Worm (Caenorhabditis elegans): ENCODE measurements around the gene cyp-13A2.

The cyp-13A2 gene

ce11 chrII:9773892-9774581 lies 13.4 kb downstream of the cyp-13A2 start, which contains the start of gene ZK1321.4:
Gene ZK1321.4, minus strand, starts transcription at chrII:9773942.
- peak; percentile 58 for TF ChIP-seq rnt-1 (tag; optimal IDR thresholded peaks at IDR 0.05)
- TF ChIP-seq lin-14 (GFP tag; optimal IDR thresholded peaks at IDR 0.05) = peak; percentile 35
- TF ChIP-seq fkh-8 (tag; optimal IDR thresholded peaks at IDR 0.05) = no peak
- TF ChIP-seq nhr-84 (tag; optimal IDR thresholded peaks at IDR 0.05) = no peak
- peak; percentile 77 for TF ChIP-seq dsc-1 (tag; optimal IDR thresholded peaks at IDR 0.05)
- peak; percentile 97 for TF ChIP-seq pag-3 (tag; optimal IDR thresholded peaks at IDR 0.05; ENCODE audit: borderline replicate concordance, insufficient read depth)
- no peak for TF ChIP-seq C34B4.2 (tag; optimal IDR thresholded peaks at IDR 0.05)
- TF ChIP-seq nhr-47 (tag; optimal IDR thresholded peaks at IDR 0.05) = no peak
- peak; percentile 41 for TF ChIP-seq unc-130 (tag; optimal IDR thresholded peaks at IDR 0.05)
- peak; percentile 4 for TF ChIP-seq fkh-4 (tag; optimal IDR thresholded peaks at IDR 0.05; ENCODE audit: borderline replicate concordance)
- TF ChIP-seq ztf-4 (tag; optimal IDR thresholded peaks at IDR 0.05) = no peak

ce11 chrII:9769797-9770520 lies 17.5 kb downstream of the cyp-13A2 start, which contains the start of gene aqp-10:
Gene aqp-10, minus strand, starts transcription at chrII:9769847.
- TF ChIP-seq pqm-1 (tag; optimal IDR thresholded peaks at IDR 0.05) (no peak), dpl-1 (GFP tag; optimal IDR thresholded peaks at IDR 0.05) (peak in 2 of 3 experiments; percentile 55 to 61), nhr-47 (tag; optimal IDR thresholded peaks at IDR 0.05) (peak; percentile 49), blmp-1 (tag; optimal IDR thresholded peaks at IDR 0.05) (peak; percentile 57), skn-1 (tag; optimal IDR thresholded peaks at IDR 0.05) (peak; percentile 13), grh-1 (GFP tag; IDR thresholded peaks at IDR 0.05) (no peak), dsc-1 (tag; optimal IDR thresholded peaks at IDR 0.05) (peak; percentile 15), swsn-7 (tag; optimal IDR thresholded peaks at IDR 0.05) (peak; percentile 46), nhr-85 (tag) (peak; percentile 82), unc-98 (GFP tag; IDR thresholded peaks at IDR 0.05) (no peak), rnt-1 (tag; optimal IDR thresholded peaks at IDR 0.05) (peak; percentile 46), nhr-71 (tag; optimal IDR thresholded peaks at IDR 0.05) (peak; percentile 68), lin-35 (GFP tag; optimal IDR thresholded peaks at IDR 0.05) (peak; percentile 17 to 79), nhr-84 (tag; optimal IDR thresholded peaks at IDR 0.05) (no peak), elt-2 (tag; optimal IDR thresholded peaks at IDR 0.05) (peak; percentile 69), efl-1 (optimal IDR thresholded peaks at IDR 0.05) (peak; percentile 60 to 63), efl-1 (GFP tag; optimal IDR thresholded peaks at IDR 0.05 in 1 of 2) (peak; percentile 45 to 96), tbx-2 (tag; optimal IDR thresholded peaks at IDR 0.05) (peak; percentile 70), lsy-2 (tag; optimal IDR thresholded peaks at IDR 0.05) (peak; percentile 54 to 68), xbp-1 (tag; optimal IDR thresholded peaks at IDR 0.05) (peak; percentile 78), lir-3 (tag; optimal IDR thresholded peaks at IDR 0.05; ENCODE audit: poor library complexity) (peak; percentile 8), irx-1 (tag; optimal IDR thresholded peaks at IDR 0.05) (peak; percentile 1), lin-14 (GFP tag; optimal IDR thresholded peaks at IDR 0.05) (peak; percentile 54), mab-9 (GFP tag; IDR thresholded peaks at IDR 0.05) (0 out of 2 replicates have a peak, but pooled peaks have one; percentile 39), nhr-19 (GFP tag; conservative IDR thresholded peaks at IDR 0.05) (peak; percentile 47), mef-2 (tag; optimal IDR thresholded peaks at IDR 0.05) (no peak), elt-3 (tag; optimal IDR thresholded peaks at IDR 0.05) (peak in 2 of 6 experiments; percentile 3 to 27), hlh-17 (GFP tag; optimal IDR thresholded peaks at IDR 0.05; ENCODE audit: borderline replicate concordance) (no peak), ceh-63 (GFP tag; optimal IDR thresholded peaks at IDR 0.05) (no peak), nhr-20 (tag; optimal IDR thresholded peaks at IDR 0.05) (peak; percentile 73), mep-1 (tag; optimal IDR thresholded peaks at IDR 0.05) (peak; percentile 78), snu-23 (GFP tag; optimal IDR thresholded peaks at IDR 0.05) (peak; percentile 74), zip-4 (GFP tag; optimal IDR thresholded peaks at IDR 0.05) (no peak), F16B12.6 (tag; optimal IDR thresholded peaks at IDR 0.05) (peak; percentile 87), nhr-90 (tag; optimal IDR thresholded peaks at IDR 0.05; ENCODE audit: poor library complexity) (peak; percentile 64), C16A3.4 (tag; optimal IDR thresholded peaks at IDR 0.05) (peak; percentile 44)

Measured in whole organism, L1 larva.